Fruit fly (Drosophila melanogaster): ENCODE data around the gene CG12093.

Gene CG12093

DNA sequence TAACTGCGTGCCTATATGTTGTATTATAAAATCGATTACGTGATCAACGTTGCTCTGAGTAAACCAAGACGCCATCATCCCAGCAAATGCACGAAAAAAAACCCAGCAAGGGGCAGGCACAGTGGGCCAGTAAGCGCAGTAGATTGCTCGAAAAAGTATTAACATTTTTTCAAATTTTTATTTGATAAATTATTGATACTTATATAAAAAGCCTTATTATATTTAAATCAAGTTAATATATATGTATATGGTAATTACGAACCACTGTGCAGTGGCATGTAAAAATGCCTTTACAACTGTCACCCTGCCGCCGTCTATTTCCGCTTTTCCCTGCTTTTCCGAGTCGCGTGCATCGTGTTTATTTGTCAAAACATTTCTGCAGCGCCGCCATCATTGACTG, 46.8 kb downstream of the CG12093 start (continued):
- TF ChIP-seq chm (GFP tag; IDR thresholded peaks at IDR 0.05) (peak; percentile 50; the same call in 1 of the 2 replicates), HmgD (GFP tag; optimal IDR thresholded peaks at IDR 0.05) (no peak), Ravus (GFP tag; IDR thresholded peaks at IDR 0.05) (peak; percentile 3; the same call in 1 of the 2 replicates), org-1 (GFP tag; optimal IDR thresholded peaks at IDR 0.05) (peak; percentile 19), NFAT (GFP tag; IDR thresholded peaks at IDR 0.05) (0 out of 2 replicates have a peak, but pooled peaks have one; percentile 37), CG17385 (GFP tag; optimal IDR thresholded peaks at IDR 0.05) (peak; percentile 33), tgo (GFP tag; IDR thresholded peaks at IDR 0.05) (peak; percentile 77), Dref (GFP tag; IDR thresholded peaks at IDR 0.05) (0 out of 2 replicates have a peak, but pooled peaks have one; percentile 15), H15 (GFP tag; IDR thresholded peaks at IDR 0.05) (peak; percentile 60; the same call in 2 of the 3 replicates), Dbx (GFP tag; IDR thresholded peaks at IDR 0.05) (0 out of 3 replicates have a peak, but pooled peaks have one; percentile 23), esg (GFP tag; conservative IDR thresholded peaks at IDR 0.05) (peak; percentile 64), Nf-YC (tag; optimal IDR thresholded peaks at IDR 0.05) (no peak), stc (GFP tag; IDR thresholded peaks at IDR 0.05) (peak; percentile 71), CG10209 (GFP tag; optimal IDR thresholded peaks at IDR 0.05) (peak; percentile 14), CG15073 (GFP tag; optimal IDR thresholded peaks at IDR 0.05) (no peak), nerfin-1 (tag; optimal IDR thresholded peaks at IDR 0.05) (no peak), ssp (GFP tag; IDR thresholded peaks at IDR 0.05) (0 out of 2 replicates have a peak, but pooled peaks have one; percentile 18), CG14050 (GFP tag; IDR thresholded peaks at IDR 0.05) (peak; percentile 56; the same call in 1 of the 3 replicates), CG9932 (GFP tag; IDR thresholded peaks at IDR 0.05) (peak; percentile 70), vvl (GFP tag; IDR thresholded peaks at IDR 0.05) (peak; percentile 72), CG12155 (GFP tag; optimal IDR thresholded peaks at IDR 0.05) (peak; percentile 8), Abd-B (GFP tag; optimal IDR thresholded peaks at IDR 0.05) (peak; percentile 11), CG4360 (GFP tag; IDR thresholded peaks at IDR 0.05) (no peak), slbo (GFP tag; IDR thresholded peaks at IDR 0.05) (peak; percentile 84), dysf (GFP tag; IDR thresholded peaks at IDR 0.05) (peak; percentile 81), CG16779 (GFP tag; IDR thresholded peaks at IDR 0.05) (0 out of 2 replicates have a peak, but pooled peaks have one; percentile 23), wdn (GFP tag; IDR thresholded peaks at IDR 0.05) (0 out of 2 replicates have a peak, but pooled peaks have one; percentile 20), CG14710 (tag; optimal IDR thresholded peaks at IDR 0.05) (no peak), sim (GFP tag; IDR thresholded peaks at IDR 0.05) (no peak), NfI (GFP tag; optimal IDR thresholded peaks at IDR 0.05) (peak; percentile 26), B-H1 (GFP tag; IDR thresholded peaks at IDR 0.05) (peak; percentile 44; the same call in 1 of the 3 replicates), CG3163 (GFP tag; optimal IDR thresholded peaks at IDR 0.05) (no peak), bcd (GFP tag; optimal IDR thresholded peaks at IDR 0.05) (peak; percentile 40), CG18764 (GFP tag; optimal IDR thresholded peaks at IDR 0.05) (no peak), lab (GFP tag; optimal IDR thresholded peaks at IDR 0.05) (peak; percentile 47), bbx (GFP tag; IDR thresholded peaks at IDR 0.05; ENCODE audit: partially characterized antibody) (no peak), Ada2b (GFP tag; IDR thresholded peaks at IDR 0.05) (peak; percentile 64), GATAe (GFP tag; conservative IDR thresholded peaks at IDR 0.05) (no peak; the same call in 1 of the 2 replicates), CG3726 (GFP tag; IDR thresholded peaks at IDR 0.05) (peak; percentile 62; the same call in 2 of the 3 replicates), CG18599 (GFP tag; optimal IDR thresholded peaks at IDR 0.05) (no peak), zfh1 (GFP tag; IDR thresholded peaks at IDR 0.05) (peak; percentile 51; the same call in 2 of the 3 replicates), Rx (GFP tag; IDR thresholded peaks at IDR 0.05) (peak; percentile 42; the same call in 1 of the 2 replicates), CG11695 (GFP tag; IDR thresholded peaks at IDR 0.05) (peak; percentile 75), Xrp1 (GFP tag; IDR thresholded peaks at IDR 0.05) (peak; percentile 75), Meics (GFP tag; optimal IDR thresholded peaks at IDR 0.05) (peak; percentile 35), toy (GFP tag; IDR thresholded peaks at IDR 0.05) (no peak), E2f1 (GFP tag; IDR thresholded peaks at IDR 0.05) (peak; percentile 74), CG15601 (tag; optimal IDR thresholded peaks at IDR 0.05) (no peak), Ptx1 (GFP tag; IDR thresholded peaks at IDR 0.05) (peak; percentile 56), CG31441 (GFP tag; IDR thresholded peaks at IDR 0.05) (no peak; the same call in 1 of the 2 replicates), C15 (GFP tag; IDR thresholded peaks at IDR 0.05) (peak; percentile 56; the same call in 1 of the 3 replicates), CG10959 (GFP tag; IDR thresholded peaks at IDR 0.05) (no peak)
